Worm (Caenorhabditis elegans): Measurements from ENCODE around the gene ahsa-1.
"Not testable (repeated sequence)": the region's sequence is repeated elsewhere in the genome, so short reads cannot be mapped to it uniquely, and the experiment has no call there.

DNA sequence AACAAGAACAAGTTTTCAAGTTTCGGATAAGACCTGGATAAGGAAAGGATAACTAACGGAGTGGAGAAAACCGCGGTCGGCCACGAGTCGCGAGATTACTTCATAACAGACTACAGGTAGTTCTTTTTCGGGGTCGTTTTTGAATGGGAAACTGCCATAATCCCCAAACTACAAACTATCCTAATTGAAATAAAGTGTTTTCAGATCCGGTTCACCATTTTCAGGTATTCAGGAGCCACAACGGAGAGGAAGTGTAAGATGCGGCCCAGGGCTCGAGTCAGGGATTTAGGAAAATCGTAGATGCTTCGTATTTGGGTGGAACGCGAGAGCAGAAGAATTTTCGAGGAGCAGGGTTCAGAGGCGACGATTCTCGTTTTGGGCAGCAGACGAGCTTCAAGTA is 30.8 kb upstream of the ahsa-1 start, which contains the start of gene T01G5.8:
- TF ChIP-seq pax-1 (tag; optimal IDR thresholded peaks at IDR 0.05); sox-2 (GFP tag; IDR thresholded peaks at IDR 0.05): not testable (repeated sequence)
